Worm (Caenorhabditis elegans) whole organism, late embryonic: ENCODE results near the gene T14G8.6.

Experiments used
- C08G9.2 ChIP-seq: sonication (generic microtip); optimal IDR thresholded peaks from 2 replicates; lab custom pipeline; 2016; ENCODE audit warnings: mild to moderate bottlenecking, missing genetic modification characterization, moderate library complexity, missing compliant biosample characterization
- C38D4.7 ChIP-seq: fragments of 200-800 bp; sonication (Bioruptor generic); optimal IDR thresholded peaks from 2 replicates; lab custom pipeline; 2018; ENCODE audit warnings: mild to moderate bottlenecking, missing genetic modification characterization, moderate library complexity, missing compliant biosample characterization
- K02D7.2 ChIP-seq: sonication (generic microtip); optimal IDR thresholded peaks from 2 replicates; lab custom pipeline; 2017; ENCODE audit warnings: mild to moderate bottlenecking, missing genetic modification characterization, missing compliant biosample characterization
- K09A11.1 ChIP-seq: sonication (generic microtip); optimal IDR thresholded peaks from 2 replicates; lab custom pipeline; 2017; ENCODE audit warnings: antibody characterized with exemption, mild to moderate bottlenecking, missing genetic modification characterization, missing compliant biosample characterization; ENCODE audit not compliant: insufficient read depth
- T23F11.4 ChIP-seq: fragments of 200-800 bp; sonication (Bioruptor generic); optimal IDR thresholded peaks from 2 replicates; lab custom pipeline; 2018; ENCODE audit warnings: mild to moderate bottlenecking, missing genetic modification characterization, missing compliant biosample characterization
- Y22D7AL.16 ChIP-seq: sonication (generic microtip); optimal IDR thresholded peaks from 2 replicates; lab custom pipeline; 2016; ENCODE audit warnings: missing genetic modification characterization, missing compliant biosample characterization
- ama-1 ChIP-seq: fragments of 150-350 bp; optimal IDR thresholded peaks from 2 replicates; lab custom pipeline; 2014
- ceh-14 ChIP-seq: sonication (generic microtip); optimal IDR thresholded peaks from 2 replicates; lab custom pipeline; 2016; ENCODE audit warnings: missing genotype, missing genetic modification characterization, missing compliant biosample characterization
- ceh-2 ChIP-seq: sonication (generic microtip); optimal IDR thresholded peaks from 2 replicates; lab custom pipeline; 2016; ENCODE audit warnings: missing genotype, missing genetic modification characterization, missing compliant biosample characterization
- ceh-22 ChIP-seq: sonication (generic microtip); optimal IDR thresholded peaks from 2 replicates; lab custom pipeline; 2017; ENCODE audit warnings: missing biosample characterization, missing genetic modification characterization
- ceh-24 ChIP-seq: sonication (generic microtip); optimal IDR thresholded peaks from 2 replicates; lab custom pipeline; 2016; ENCODE audit warnings: mild to moderate bottlenecking, missing genetic modification characterization, missing compliant biosample characterization
- ceh-31 ChIP-seq: sonication (generic microtip); optimal IDR thresholded peaks from 2 replicates; lab custom pipeline; 2016; ENCODE audit warnings: missing genetic modification characterization, missing compliant biosample characterization
- ceh-34 ChIP-seq: sonication (generic microtip); optimal IDR thresholded peaks from 2 replicates; lab custom pipeline; 2016; ENCODE audit warnings: mild to moderate bottlenecking, missing genetic modification characterization, missing compliant biosample characterization
- ceh-48 ChIP-seq: sonication (generic microtip); optimal IDR thresholded peaks from 2 replicates; lab custom pipeline; 2016; ENCODE audit warnings: missing genetic modification characterization, inconsistent platforms, missing compliant biosample characterization
- ceh-6 ChIP-seq: fragments of 200-800 bp; sonication (Bioruptor generic); optimal IDR thresholded peaks from 2 replicates; lab custom pipeline; 2018; ENCODE audit warnings: mild to moderate bottlenecking, missing genetic modification characterization, missing compliant biosample characterization
- ceh-9 ChIP-seq: sonication (generic microtip); optimal IDR thresholded peaks from 2 replicates; lab custom pipeline; 2016; ENCODE audit warnings: mild to moderate bottlenecking, missing genetic modification characterization, inconsistent platforms, missing compliant biosample characterization
- dmd-4 ChIP-seq: sonication (generic microtip); optimal IDR thresholded peaks from 2 replicates; lab custom pipeline; 2016; ENCODE audit warnings: borderline replicate concordance, missing genetic modification characterization, missing compliant biosample characterization
- elt-2 ChIP-seq: sonication (generic microtip); optimal IDR thresholded peaks from 2 replicates; lab custom pipeline; 2016; ENCODE audit warnings: missing genetic modification reagents, missing genetic modification characterization, missing compliant biosample characterization
- fax-1 ChIP-seq: sonication (generic microtip); optimal IDR thresholded peaks from 2 replicates; lab custom pipeline; 2016; ENCODE audit warnings: missing genotype, missing genetic modification characterization, missing compliant biosample characterization
- gmeb-2 ChIP-seq: sonication (generic microtip); optimal IDR thresholded peaks from 2 replicates; lab custom pipeline; 2016; ENCODE audit warnings: missing genetic modification characterization, inconsistent platforms, missing compliant biosample characterization
- hlh-15 ChIP-seq: sonication (generic microtip); optimal IDR thresholded peaks from 2 replicates; lab custom pipeline; 2016; ENCODE audit warnings: missing genetic modification characterization, missing compliant biosample characterization
- hlh-30 ChIP-seq: sonication (generic microtip); optimal IDR thresholded peaks from 2 replicates; lab custom pipeline; 2017; ENCODE audit warnings: antibody characterized with exemption, missing genetic modification characterization, missing compliant biosample characterization; ENCODE audit not compliant: insufficient read depth
- lim-6 ChIP-seq: sonication (generic microtip); optimal IDR thresholded peaks from 2 replicates; lab custom pipeline; 2016; ENCODE audit warnings: missing genetic modification characterization, missing compliant biosample characterization
- lin-11 ChIP-seq: fragments of 200-800 bp; sonication (Bioruptor generic); optimal IDR thresholded peaks from 2 replicates; lab custom pipeline; 2018; ENCODE audit warnings: mild to moderate bottlenecking, missing genetic modification characterization, missing compliant biosample characterization
- madf-2 ChIP-seq: sonication (generic microtip); optimal IDR thresholded peaks from 2 replicates; lab custom pipeline; 2017; ENCODE audit warnings: missing genetic modification characterization, missing compliant biosample characterization
- mec-3 ChIP-seq: sonication (generic microtip); optimal IDR thresholded peaks from 2 replicates; lab custom pipeline; 2016; ENCODE audit warnings: borderline replicate concordance, missing genetic modification characterization, missing compliant biosample characterization
- nhr-11 ChIP-seq: fragments of 150-350 bp; optimal IDR thresholded peaks from 2 replicates; lab custom pipeline; 2014; ENCODE audit warnings: missing biosample characterization, missing genetic modification characterization
- nhr-232 ChIP-seq: sonication (generic microtip); optimal IDR thresholded peaks from 2 replicates; lab custom pipeline; 2016; ENCODE audit warnings: missing genetic modification characterization, missing compliant biosample characterization
- npax-4 ChIP-seq: sonication (generic microtip); optimal IDR thresholded peaks from 2 replicates; lab custom pipeline; 2016; ENCODE audit warnings: missing genetic modification characterization, missing compliant biosample characterization
- odd-2 ChIP-seq: sonication (generic microtip); optimal IDR thresholded peaks from 2 replicates; lab custom pipeline; 2017; ENCODE audit warnings: antibody characterized with exemption, mild to moderate bottlenecking, missing genetic modification characterization, missing compliant biosample characterization
- pat-9 ChIP-seq: fragments of 200-800 bp; sonication (Bioruptor generic); optimal IDR thresholded peaks from 2 replicates; lab custom pipeline; 2018; ENCODE audit warnings: mild to moderate bottlenecking, missing genetic modification characterization, moderate library complexity, missing compliant biosample characterization
- pha-2 ChIP-seq: sonication (generic microtip); optimal IDR thresholded peaks from 2 replicates; lab custom pipeline; 2017; ENCODE audit warnings: mild to moderate bottlenecking, missing genetic modification characterization, missing compliant biosample characterization
- pqm-1 ChIP-seq: sonication (generic microtip); optimal IDR thresholded peaks from 2 replicates; lab custom pipeline; 2016; ENCODE audit warnings: missing genetic modification characterization, missing compliant biosample characterization
- sox-2 ChIP-seq: fragments of 200-800 bp; sonication (Bioruptor generic); IDR thresholded peaks from 2 replicates; pipeline ENCODE4 v1.3.6; 2022; ENCODE audit warnings: missing genetic modification reagents, missing genetic modification characterization, missing compliant biosample characterization
- syd-9 ChIP-seq: sonication (generic microtip); optimal IDR thresholded peaks from 2 replicates; lab custom pipeline; 2016; ENCODE audit warnings: mild to moderate bottlenecking, missing genetic modification characterization, moderate library complexity, missing compliant biosample characterization
- tbx-2 ChIP-seq: sonication (generic microtip); optimal IDR thresholded peaks from 2 replicates; lab custom pipeline; 2016; ENCODE audit warnings: missing genetic modification characterization, missing compliant biosample characterization
- ttx-3 ChIP-seq: sonication (generic microtip); optimal IDR thresholded peaks from 2 replicates; lab custom pipeline; 2016; ENCODE audit warnings: missing genetic modification reagents, missing genetic modification characterization, missing compliant biosample characterization
- unc-55 ChIP-seq: sonication (generic microtip); optimal IDR thresholded peaks from 2 replicates; lab custom pipeline; 2017; ENCODE audit warnings: missing biosample characterization, missing genetic modification reagents, missing genetic modification characterization
- unc-86 ChIP-seq: sonication (generic microtip); optimal IDR thresholded peaks from 2 replicates; lab custom pipeline; 2016; ENCODE audit warnings: missing genetic modification characterization, missing compliant biosample characterization
- zip-5 ChIP-seq: sonication (generic microtip); optimal IDR thresholded peaks from 2 replicates; lab custom pipeline; 2016; ENCODE audit warnings: missing genetic modification characterization, missing compliant biosample characterization
- ztf-16 ChIP-seq: sonication (generic microtip); optimal IDR thresholded peaks from 2 replicates; lab custom pipeline; 2017; ENCODE audit warnings: missing genetic modification characterization, missing compliant biosample characterization

Gene T14G8.6

DNA sequence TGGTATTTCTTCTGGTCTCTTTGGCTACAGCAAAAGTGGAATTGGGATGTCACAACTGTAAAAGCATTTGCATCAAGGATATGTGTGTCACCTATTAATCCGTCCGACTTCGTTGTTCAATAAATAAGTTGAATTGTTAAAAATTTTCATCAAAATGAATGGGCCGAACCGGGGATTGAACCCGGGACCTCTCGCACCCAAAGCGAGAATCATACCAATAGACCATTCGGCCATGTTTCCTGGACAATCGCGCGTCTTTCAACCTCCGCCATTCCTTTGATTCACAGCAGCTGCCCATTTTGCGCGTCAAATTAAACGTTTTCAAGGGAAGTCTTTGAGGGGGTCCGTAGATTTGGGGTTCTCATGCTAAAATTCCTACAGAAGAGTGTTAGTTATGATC is 8.0 kb downstream of the T14G8.6 start:
- TF ChIP-seq ceh-14 (tag; lab: Kevin White, UChicago) (no peak), ceh-9 (tag; lab: Kevin White, UChicago) (no peak), unc-86 (tag; lab: Kevin White, UChicago) (no peak), lin-11 (tag; lab: Kevin White, UChicago) (no peak), ceh-6 (GFP tag; lab: Kevin White, UChicago) (no peak), ztf-16 (no peak), nhr-11 (no peak), ceh-2 (tag; lab: Kevin White, UChicago) (no peak), C08G9.2 (tag; lab: Kevin White, UChicago) (no peak), unc-55 (no peak), elt-2 (tag; lab: Kevin White, UChicago) (no peak), ceh-31 (no peak), ttx-3 (no peak), gmeb-2 (tag; lab: Kevin White, UChicago) (no peak), Y22D7AL.16 (tag; lab: Kevin White, UChicago) (no peak), pat-9 (tag; lab: Kevin White, UChicago) (no peak), pha-2 (tag; lab: Kevin White, UChicago) (no peak)

DNA sequence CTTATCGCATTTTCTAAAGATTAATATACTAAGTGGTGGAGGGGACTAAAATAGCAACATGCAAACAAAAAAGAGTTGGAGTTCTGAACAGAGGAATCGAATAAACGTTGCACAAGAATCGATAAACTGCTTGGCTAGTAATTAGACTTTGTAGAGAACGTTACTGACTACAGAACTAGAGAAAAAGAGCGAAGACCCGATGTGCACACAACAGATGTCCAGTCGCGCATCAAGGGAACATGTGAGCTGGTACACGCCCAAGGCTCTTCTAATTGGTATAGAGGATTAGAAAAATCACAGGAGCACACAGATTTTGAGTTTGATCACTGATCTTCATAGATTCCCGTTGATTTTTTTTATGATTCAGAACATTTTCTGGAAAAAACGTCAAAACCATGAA is 8.5 kb downstream of the T14G8.6 start:
- TF ChIP-seq ceh-48 (tag; lab: Kevin White, UChicago) (peak; percentile 5), fax-1 (tag; lab: Kevin White, UChicago) (no peak), hlh-15 (tag; lab: Kevin White, UChicago) (no peak), ceh-22 (no peak), ama-1 (lab: Kevin White, UChicago) (no peak), K02D7.2 (tag; lab: Kevin White, UChicago) (no peak), pqm-1 (tag; lab: Kevin White, UChicago) (no peak), mec-3 (tag; lab: Kevin White, UChicago) (no peak)

DNA sequence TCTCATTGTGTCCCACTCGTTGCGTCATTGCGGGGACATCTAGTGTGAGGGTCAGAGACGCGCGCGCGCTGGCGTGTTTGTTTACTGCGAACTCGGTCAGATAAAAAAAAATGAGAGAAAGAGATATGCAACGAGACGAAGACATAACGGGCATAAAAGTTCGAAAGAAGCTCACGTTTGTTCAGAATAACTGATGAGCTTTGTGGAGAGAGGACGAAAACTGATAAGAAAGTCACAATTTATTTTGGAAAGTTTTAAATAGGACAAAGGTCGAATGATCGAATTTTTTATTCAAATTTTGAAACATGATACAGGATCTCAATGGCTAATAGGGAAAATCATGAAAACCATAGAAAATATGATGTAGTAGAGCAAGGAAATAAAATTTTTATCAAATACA is 9.6 kb downstream of the T14G8.6 start:
- no peak for TF ChIP-seq C38D4.7 (GFP tag; lab: Kevin White, UChicago)
- no peak for TF ChIP-seq T23F11.4
- TF ChIP-seq ceh-34, result no peak
- no peak for TF ChIP-seq K09A11.1
- peak; percentile 25 for TF ChIP-seq tbx-2 (tag; lab: Kevin White, UChicago)
- TF ChIP-seq lim-6 (tag; lab: Kevin White, UChicago), result no peak
- no peak for TF ChIP-seq npax-4 (tag; lab: Kevin White, UChicago)
- TF ChIP-seq mec-3 (tag; lab: Kevin White, UChicago), result no peak

DNA sequence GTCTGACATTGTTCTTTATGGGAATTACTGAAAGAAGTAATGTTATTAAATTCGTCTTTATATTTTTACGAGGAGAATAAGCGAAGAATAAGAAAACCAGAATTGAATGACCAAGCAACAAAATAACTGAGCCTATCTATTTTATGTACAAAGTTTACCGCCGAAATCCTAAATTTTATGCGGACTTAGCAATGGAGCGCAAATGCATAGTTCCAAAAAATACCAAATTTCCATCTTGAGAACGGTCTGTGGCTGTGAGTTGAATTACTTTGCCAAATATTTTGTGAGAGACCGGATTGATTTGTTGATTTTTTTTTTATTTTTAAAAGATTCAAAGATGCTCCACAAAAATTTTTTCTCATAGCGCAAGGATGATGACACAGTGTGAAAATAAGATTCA is 10.1 kb downstream of the T14G8.6 start, which contains the start of gene chd-3:
TSS of gene chd-3 (minus strand) at position 27 of the 400 bp plus-strand sequence.
- TF ChIP-seq npax-4 (tag; lab: Kevin White, UChicago), result no peak
- TF ChIP-seq K09A11.1, result no peak
- no peak for TF ChIP-seq syd-9 (tag; lab: Kevin White, UChicago)
- TF ChIP-seq ceh-34, result no peak
- TF ChIP-seq ceh-2 (tag; lab: Kevin White, UChicago), result no peak
- no peak for TF ChIP-seq hlh-30
- TF ChIP-seq madf-2, result no peak
- no peak for TF ChIP-seq odd-2
- no peak for TF ChIP-seq gmeb-2 (tag; lab: Kevin White, UChicago)
- TF ChIP-seq C38D4.7 (GFP tag; lab: Kevin White, UChicago), result no peak
- no peak for TF ChIP-seq lin-11 (tag; lab: Kevin White, UChicago)
- no peak for TF ChIP-seq dmd-4
- no peak for TF ChIP-seq sox-2 (GFP tag; lab: Robert Waterston, UW)
- no peak for TF ChIP-seq zip-5 (tag; lab: Kevin White, UChicago)
- TF ChIP-seq hlh-15 (tag; lab: Kevin White, UChicago), result no peak
- no peak for TF ChIP-seq nhr-232 (tag; lab: Kevin White, UChicago)
- TF ChIP-seq pqm-1 (tag; lab: Kevin White, UChicago), result no peak
- TF ChIP-seq ama-1 (lab: Kevin White, UChicago), result no peak
- no peak for TF ChIP-seq ceh-24 (tag; lab: Kevin White, UChicago)
